Worm (Caenorhabditis elegans) whole organism, L4 larva: ENCODE measurements around the gene htrl-1.

Experiments
- D1046.2 ChIP-seq: fragments of 200-800 bp; sonication (Bioruptor generic); IDR thresholded peaks from 2 replicates; pipeline ENCODE4 v1.3.6; 2022; ENCODE audit warnings: missing genetic modification characterization, missing compliant biosample characterization
- F10B5.3 ChIP-seq: sonication (generic microtip); optimal IDR thresholded peaks from 2 replicates; lab custom pipeline; 2016; ENCODE audit warnings: mild to moderate bottlenecking, missing genetic modification characterization, missing compliant biosample characterization
- F44E2.7 ChIP-seq: fragments of 200-800 bp; sonication (Bioruptor generic); IDR thresholded peaks from 2 replicates; pipeline ENCODE4 v2.1.2; 2022; ENCODE audit warnings: missing genetic modification characterization, missing compliant biosample characterization
- Y105C5A.15 ChIP-seq: fragments of 200-800 bp; sonication (Bioruptor generic); IDR thresholded peaks from 2 replicates; pipeline ENCODE4 v1.3.6; 2022; ENCODE audit warnings: missing genetic modification characterization, missing compliant biosample characterization
- Y48G9A.11 ChIP-seq: fragments of 200-800 bp; sonication (Bioruptor generic); IDR thresholded peaks from 2 replicates; pipeline ENCODE4 v1.3.6; 2022; ENCODE audit warnings: missing genetic modification reagents, missing genetic modification characterization, missing compliant biosample characterization
- aly-2 ChIP-seq: sonication (generic microtip); optimal IDR thresholded peaks from 2 replicates; lab custom pipeline; 2018; ENCODE audit warnings: missing biosample characterization, missing genetic modification characterization
- ceh-28 ChIP-seq: fragments of 150-350 bp; optimal IDR thresholded peaks from 2 replicates; lab custom pipeline; 2014; ENCODE audit warnings: missing biosample characterization, missing genetic modification reagents, missing genetic modification characterization
- ceh-44 ChIP-seq: fragments of 200-800 bp; sonication (Bioruptor generic); IDR thresholded peaks from 2 replicates; pipeline ENCODE4 v1.3.6; 2022; ENCODE audit warnings: missing genetic modification reagents, missing genetic modification characterization, missing compliant biosample characterization
- daf-12 ChIP-seq: fragments of 150-350 bp; optimal IDR thresholded peaks from 2 replicates; lab custom pipeline; 2014; ENCODE audit warnings: missing biosample characterization, missing genetic modification reagents, missing genetic modification characterization
- daf-16 ChIP-seq, 3 experiments: sonication (generic microtip); optimal IDR thresholded peaks; 2 replicates each; lab custom pipeline; 2016 to 2017; ENCODE audit warnings: missing genetic modification characterization in 3 of 3, missing genetic modification reagents in 3 of 3, mild to moderate bottlenecking in 2 of 3, missing compliant biosample characterization in 2 of 3, missing biosample characterization in 1 of 3, moderate library complexity in 1 of 3
- daf-19 ChIP-seq: fragments of 200-800 bp; sonication (Bioruptor generic); conservative IDR thresholded peaks from 2 replicates; pipeline ENCODE4 v1.3.6; 2022; ENCODE audit warnings: missing genetic modification characterization, missing compliant biosample characterization
- dmd-6 ChIP-seq: fragments of 200-800 bp; sonication (Bioruptor generic); IDR thresholded peaks from 2 replicates; pipeline ENCODE4 v1.3.6; 2022; ENCODE audit warnings: missing genetic modification reagents, missing genetic modification characterization, missing compliant biosample characterization
- dmd-8 ChIP-seq: fragments of 200-800 bp; sonication (Bioruptor generic); IDR thresholded peaks from 2 replicates; pipeline ENCODE4 v1.3.6; 2022; ENCODE audit warnings: missing genetic modification characterization, missing compliant biosample characterization
- duxl-1 ChIP-seq: sonication (generic microtip); optimal IDR thresholded peaks from 2 replicates; lab custom pipeline; 2016; ENCODE audit warnings: mild to moderate bottlenecking, missing genetic modification characterization, moderate library complexity, missing compliant biosample characterization; ENCODE audit not compliant: poor library complexity
- dve-1 ChIP-seq: sonication (generic microtip); optimal IDR thresholded peaks from 2 replicates; lab custom pipeline; 2017; ENCODE audit warnings: antibody characterized with exemption, mild to moderate bottlenecking, missing genetic modification characterization, missing compliant biosample characterization; ENCODE audit not compliant: insufficient read depth
- egl-27 ChIP-seq: sonication (generic microtip); optimal IDR thresholded peaks from 3 replicates; lab custom pipeline; 2017; ENCODE audit warnings: missing biosample characterization, missing genetic modification reagents, missing genetic modification characterization
- gei-8 ChIP-seq: fragments of 200-800 bp; sonication (Bioruptor generic); optimal IDR thresholded peaks from 2 replicates; lab custom pipeline; 2018; ENCODE audit warnings: mild to moderate bottlenecking, missing genetic modification characterization, missing compliant biosample characterization
- hif-1 ChIP-seq, 2 experiments: sonication (generic microtip); optimal IDR thresholded peaks; 2 replicates each; lab custom pipeline; 2016 to 2017; ENCODE audit warnings: missing compliant biosample characterization in 2 of 2, missing genetic modification characterization in 2 of 2, missing genetic modification reagents in 2 of 2, missing genotype in 2 of 2, mild to moderate bottlenecking in 1 of 2
- hlh-11 ChIP-seq: fragments of 200-800 bp; sonication (Bioruptor generic); optimal IDR thresholded peaks from 2 replicates; lab custom pipeline; 2018; ENCODE audit warnings: mild to moderate bottlenecking, missing genetic modification characterization, missing compliant biosample characterization
- hlh-30 ChIP-seq: sonication (generic microtip); optimal IDR thresholded peaks from 2 replicates; lab custom pipeline; 2017; ENCODE audit warnings: antibody characterized with exemption, mild to moderate bottlenecking, missing genetic modification characterization, missing compliant biosample characterization; ENCODE audit not compliant: insufficient read depth
- lim-7 ChIP-seq: fragments of 200-800 bp; sonication (Bioruptor generic); IDR thresholded peaks from 2 replicates; pipeline ENCODE4 v1.3.6; 2022; ENCODE audit warnings: missing genetic modification characterization, missing compliant biosample characterization
- lin-29 ChIP-seq: fragments of 200-800 bp; sonication (Bioruptor generic); IDR thresholded peaks from 2 replicates; pipeline ENCODE4 v1.3.6; 2022; ENCODE audit warnings: missing genetic modification reagents, missing genetic modification characterization, missing compliant biosample characterization
- lin-38 ChIP-seq: fragments of 200-800 bp; sonication (Bioruptor generic); IDR thresholded peaks from 2 replicates; pipeline ENCODE4 v1.3.6; 2022; ENCODE audit warnings: missing genetic modification reagents, missing genetic modification characterization, missing compliant biosample characterization
- lin-39 ChIP-seq: fragments of 150-350 bp; optimal IDR thresholded peaks from 2 replicates; lab custom pipeline; 2014; ENCODE audit warnings: missing biosample characterization, missing genetic modification reagents, missing genetic modification characterization
- lir-3 ChIP-seq: sonication (generic microtip); optimal IDR thresholded peaks from 2 replicates; lab custom pipeline; 2016; ENCODE audit warnings: mild to moderate bottlenecking, missing genetic modification characterization, missing compliant biosample characterization
- lsy-2 ChIP-seq, 2 experiments: fragments of 150-350 bp in 1 of 2; sonication (generic microtip) in 1 of 2; optimal IDR thresholded peaks; 2 replicates each; lab custom pipeline; 2014 to 2017; ENCODE audit warnings: missing biosample characterization in 2 of 2, missing genetic modification characterization in 2 of 2
- mdl-1 ChIP-seq, 2 experiments: fragments of 150-350 bp in 1 of 2; sonication (generic microtip) in 1 of 2; optimal IDR thresholded peaks; 2 replicates each; lab custom pipeline; 2014 to 2017; ENCODE audit warnings: missing biosample characterization in 2 of 2, missing genetic modification characterization in 2 of 2
- nhr-102 ChIP-seq: sonication (generic microtip); optimal IDR thresholded peaks from 2 replicates; lab custom pipeline; 2016; ENCODE audit warnings: mild to moderate bottlenecking, missing genetic modification characterization, moderate library complexity, missing compliant biosample characterization
- nhr-42 ChIP-seq: fragments of 200-800 bp; sonication (Bioruptor generic); IDR thresholded peaks from 2 replicates; pipeline ENCODE4 v1.3.6; 2022; ENCODE audit warnings: missing genetic modification characterization, missing compliant biosample characterization
- nhr-48 ChIP-seq: sonication (generic microtip); optimal IDR thresholded peaks from 2 replicates; lab custom pipeline; 2016; ENCODE audit warnings: mild to moderate bottlenecking, missing genetic modification characterization, missing compliant biosample characterization
- nhr-6 ChIP-seq: fragments of 150-350 bp; optimal IDR thresholded peaks from 2 replicates; lab custom pipeline; 2014; ENCODE audit warnings: missing biosample characterization, missing genetic modification characterization
- nhr-76 ChIP-seq: fragments of 150-350 bp; optimal IDR thresholded peaks from 2 replicates; lab custom pipeline; 2014; ENCODE audit warnings: missing biosample characterization, missing genetic modification characterization
- php-3 ChIP-seq: fragments of 200-800 bp; sonication (Bioruptor generic); IDR thresholded peaks from 2 replicates; pipeline ENCODE4 v1.3.6; 2022; ENCODE audit warnings: missing genetic modification reagents, missing genetic modification characterization, missing compliant biosample characterization
- pqm-1 ChIP-seq: sonication (generic microtip); optimal IDR thresholded peaks from 2 replicates; lab custom pipeline; 2017; ENCODE audit warnings: missing biosample characterization, missing genetic modification characterization
- saeg-2 ChIP-seq: fragments of 200-800 bp; sonication (Bioruptor generic); IDR thresholded peaks from 2 replicates; pipeline ENCODE4 v1.3.6; 2022; ENCODE audit warnings: missing genetic modification reagents, missing genetic modification characterization, missing compliant biosample characterization
- sdz-12 ChIP-seq: fragments of 200-800 bp; sonication (Bioruptor generic); optimal IDR thresholded peaks from 2 replicates; lab custom pipeline; 2018; ENCODE audit warnings: mild to moderate bottlenecking, missing genetic modification characterization, missing compliant biosample characterization
- set-16 ChIP-seq: fragments of 200-800 bp; sonication (Bioruptor generic); IDR thresholded peaks from 2 replicates; pipeline ENCODE4 v1.3.6; 2022; ENCODE audit warnings: missing genetic modification reagents, missing genetic modification characterization, missing compliant biosample characterization
- skn-1 ChIP-seq: fragments of 150-350 bp; optimal IDR thresholded peaks from 2 replicates; lab custom pipeline; 2014; ENCODE audit warnings: missing biosample characterization, missing genetic modification characterization
- snpc-1.2 ChIP-seq: fragments of 200-800 bp; sonication (Bioruptor generic); IDR thresholded peaks from 2 replicates; pipeline ENCODE4 v1.3.6; 2022; ENCODE audit warnings: missing genetic modification reagents, missing genetic modification characterization, missing compliant biosample characterization
- spr-1 ChIP-seq: sonication (generic microtip); optimal IDR thresholded peaks from 2 replicates; lab custom pipeline; 2016; ENCODE audit warnings: mild to moderate bottlenecking, missing genetic modification characterization, missing compliant biosample characterization
- spr-3 ChIP-seq: fragments of 200-800 bp; sonication (Bioruptor generic); optimal IDR thresholded peaks from 2 replicates; lab custom pipeline; 2018; ENCODE audit warnings: mild to moderate bottlenecking, missing genetic modification characterization, missing compliant biosample characterization
- tra-1 ChIP-seq: fragments of 200-800 bp; sonication (Bioruptor generic); IDR thresholded peaks from 2 replicates; pipeline ENCODE4 v1.3.6; 2022; ENCODE audit warnings: missing genetic modification reagents, missing genetic modification characterization, missing compliant biosample characterization
- unc-130 ChIP-seq: sonication (generic microtip); optimal IDR thresholded peaks from 2 replicates; lab custom pipeline; 2016; ENCODE audit warnings: missing genetic modification reagents, missing genetic modification characterization, missing compliant biosample characterization
- unc-62 ChIP-seq, 3 experiments: fragments of 150-350 bp in 1 of 3; sonication (generic microtip); optimal IDR thresholded peaks in 2 of 3; peaks in 1 of 3; 1 replicate in 1 of 3; 2 replicates in 2 of 3; lab custom pipeline; 2014 to 2017; ENCODE audit warnings: missing biosample characterization in 3 of 3, missing genetic modification characterization in 3 of 3, missing genetic modification reagents in 3 of 3, missing genotype in 1 of 3
- zfp-2 ChIP-seq: sonication (generic microtip); optimal IDR thresholded peaks from 2 replicates; lab custom pipeline; 2016; ENCODE audit warnings: mild to moderate bottlenecking, missing genetic modification characterization, missing compliant biosample characterization
- zfp-3 ChIP-seq: fragments of 200-800 bp; sonication (Bioruptor generic); conservative IDR thresholded peaks from 2 replicates; pipeline ENCODE4 v1.3.6; 2022; ENCODE audit warnings: missing genetic modification reagents, missing genetic modification characterization, missing compliant biosample characterization
- ztf-7 ChIP-seq: fragments of 150-350 bp; optimal IDR thresholded peaks from 2 replicates; lab custom pipeline; 2014; ENCODE audit warnings: missing biosample characterization, missing genetic modification characterization

htrl-1 gene

ce11 chrV:11531831-11532534 is 35.8 kb upstream of the htrl-1 start (continued):
- TF ChIP-seq nhr-102 (tag; lab: Kevin White, UChicago) (peak; percentile 49), lin-29 (GFP tag; lab: Robert Waterston, UW) (0 out of 2 replicates have a peak, but pooled peaks have one; percentile 29), hlh-30 (peak; percentile 89), daf-19 (GFP tag; lab: Robert Waterston, UW) (no peak), F10B5.3 (tag; lab: Kevin White, UChicago) (no peak), skn-1 (tag; lab: Kevin White, UChicago) (no peak), daf-12 (tag; lab: Kevin White, UChicago) (no peak), D1046.2 (GFP tag; lab: Robert Waterston, UW) (no peak), nhr-42 (GFP tag; lab: Robert Waterston, UW) (no peak), php-3 (0 out of 2 replicates have a peak, but pooled peaks have one; percentile 45), zfp-2 (peak; percentile 26), lim-7 (GFP tag; lab: Robert Waterston, UW) (no peak), lin-38 (peak; percentile 48), saeg-2 (GFP tag; lab: Robert Waterston, UW) (no peak), dmd-6 (GFP tag; lab: Robert Waterston, UW) (peak; percentile 92), dve-1 (peak; percentile 92), mdl-1 (tag; optimal IDR thresholded peaks at IDR 0.05; lab: Kevin White, UChicago) (peak; percentile 78 to 96), lsy-2 (tag; optimal IDR thresholded peaks at IDR 0.05; lab: Kevin White, UChicago) (peak; percentile 63 to 77), F44E2.7 (GFP tag; lab: Robert Waterston, UW) (no peak), snpc-1.2 (GFP tag; lab: Robert Waterston, UW) (no peak), nhr-6 (tag; lab: Kevin White, UChicago) (peak; percentile 40), sdz-12 (no peak), ztf-7 (tag; lab: Kevin White, UChicago) (no peak), dmd-8 (GFP tag; lab: Robert Waterston, UW) (no peak), lin-39 (no peak), unc-62 (GFP tag; optimal IDR thresholded peaks at IDR 0.05 in 1 of 2; lab: Kevin White, UChicago) (peak in 1 of 2 experiments; percentile 98), unc-62 (tag; optimal IDR thresholded peaks at IDR 0.05; lab: Kevin White, UChicago) (no peak), spr-1 (peak; percentile 42), nhr-76 (tag; lab: Kevin White, UChicago) (no peak), tra-1 (GFP tag; lab: Robert Waterston, UW) (peak; percentile 81), nhr-48 (tag; lab: Kevin White, UChicago) (peak; percentile 89), set-16 (peak; percentile 59; the same call in 1 of the 2 replicates), Y105C5A.15 (GFP tag; lab: Robert Waterston, UW) (no peak), ceh-44 (GFP tag; lab: Robert Waterston, UW) (no peak), gei-8 (GFP tag; lab: Kevin White, UChicago) (peak; percentile 73), lir-3 (tag; lab: Kevin White, UChicago) (no peak), daf-16 (GFP tag; optimal IDR thresholded peaks at IDR 0.05; lab: Kevin White, UChicago) (peak; percentile 62 to 96), daf-16 (tag; optimal IDR thresholded peaks at IDR 0.05; lab: Kevin White, UChicago) (peak; percentile 91), spr-3 (GFP tag; lab: Kevin White, UChicago) (no peak), ceh-28 (no peak), egl-27 (tag; lab: Kevin White, UChicago) (no peak), hlh-11 (tag; lab: Kevin White, UChicago) (peak; percentile 99), Y48G9A.11 (GFP tag; lab: Robert Waterston, UW) (no peak), aly-2 (tag; lab: Kevin White, UChicago) (no peak), zfp-3 (GFP tag; lab: Robert Waterston, UW) (peak; percentile 43; the same call in 1 of the 2 replicates), pqm-1 (tag; lab: Kevin White, UChicago) (peak; percentile 84), unc-130 (GFP tag; lab: Kevin White, UChicago) (no peak), duxl-1 (tag; lab: Kevin White, UChicago) (no peak), hif-1 (tag; optimal IDR thresholded peaks at IDR 0.05; lab: Kevin White, UChicago) (peak in 1 of 2 experiments; percentile 71)
